Worm (Caenorhabditis elegans) whole organism, L1 larva: ENCODE data around the gene K02E10.7.

Source experiments
- Y116A8C.19 ChIP-seq: sonication (generic microtip); optimal IDR thresholded peaks from 2 replicates; lab custom pipeline; 2016; ENCODE audit warnings: missing compliant biosample characterization, missing genetic modification characterization, borderline replicate concordance
- aha-1 ChIP-seq: fragments of 150-350 bp; optimal IDR thresholded peaks from 2 replicates; lab custom pipeline; 2014; ENCODE audit warnings: missing biosample characterization, missing genetic modification characterization
- ceh-82 ChIP-seq, 3 experiments: fragments of 150-350 bp in 1 of 3; sonication (generic microtip) in 2 of 3; optimal IDR thresholded peaks; 2 replicates each; lab custom pipeline; 2014 to 2017; ENCODE audit warnings: missing biosample characterization in 3 of 3, missing genetic modification characterization in 3 of 3
- fos-1 ChIP-seq: fragments of 150-350 bp; optimal IDR thresholded peaks from 2 replicates; lab custom pipeline; 2014; ENCODE audit warnings: missing biosample characterization, missing genetic modification characterization
- hlh-17 ChIP-seq: fragments of 200-800 bp; sonication (Bioruptor generic); optimal IDR thresholded peaks from 2 replicates; lab custom pipeline; 2018; ENCODE audit warnings: missing genetic modification characterization, mild to moderate bottlenecking, missing compliant biosample characterization, moderate library complexity, borderline replicate concordance
- nhr-20 ChIP-seq: sonication (generic microtip); optimal IDR thresholded peaks from 2 replicates; lab custom pipeline; 2016; ENCODE audit warnings: mild to moderate bottlenecking, missing genetic modification characterization, missing compliant biosample characterization

DNA sequence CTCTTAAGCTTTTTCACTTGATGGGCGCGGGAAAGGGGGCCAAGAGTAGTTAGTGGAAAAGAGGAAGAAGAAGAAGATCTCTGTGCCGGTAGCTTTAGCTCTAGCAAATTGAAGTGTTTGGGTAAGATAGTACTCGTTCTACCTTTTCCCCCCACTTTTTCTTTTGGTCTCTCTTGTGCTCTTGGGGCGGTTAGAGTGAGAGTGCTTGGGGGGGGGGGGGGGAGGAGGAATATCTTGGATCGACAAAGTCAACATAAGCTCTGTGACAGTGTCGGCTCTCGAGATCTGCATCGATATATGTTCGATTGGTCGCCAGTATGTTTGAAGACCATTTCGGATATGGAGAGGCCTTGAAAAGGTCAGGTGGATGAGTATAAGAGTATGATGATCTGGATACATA lies 48.6 kb downstream of the K02E10.7 start, which contains the start of gene fox-1:
- TF ChIP-seq ceh-82 (tag; optimal IDR thresholded peaks at IDR 0.05; lab: Kevin White, UChicago) (no peak), aha-1 (tag; lab: Kevin White, UChicago) (no peak), nhr-20 (tag; lab: Kevin White, UChicago) (no peak), Y116A8C.19 (no peak), hlh-17 (GFP tag; lab: Kevin White, UChicago) (no peak), fos-1 (no peak)
